Worm (Caenorhabditis elegans): Measurements from ENCODE around the gene Y22D7AL.4.

Y22D7AL.4 gene

DNA sequence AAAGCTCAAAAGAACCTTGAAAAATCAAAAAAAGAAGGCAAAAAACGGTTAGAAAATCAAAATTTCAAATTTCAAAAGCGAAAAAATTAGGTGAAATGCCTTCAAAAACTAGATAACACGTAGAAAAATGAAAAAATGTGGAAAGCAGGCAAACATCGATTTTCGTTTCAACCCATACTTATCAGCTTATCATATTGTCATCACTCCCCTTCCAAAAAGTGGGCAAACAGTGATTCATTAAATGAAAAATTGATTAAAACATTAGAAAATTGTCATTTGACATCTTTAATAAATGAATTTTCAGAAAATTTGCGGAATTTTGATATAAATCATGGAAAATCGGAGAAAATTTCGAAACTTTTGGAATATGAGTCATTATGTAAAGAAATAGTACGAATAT is 34.6 kb downstream of the Y22D7AL.4 start:
- TF ChIP-seq nhr-12 (tag; optimal IDR thresholded peaks at IDR 0.05) (no peak), cnd-1 (tag; optimal IDR thresholded peaks at IDR 0.05) (no peak), unc-39 (tag; optimal IDR thresholded peaks at IDR 0.05) (no peak), flh-1 (GFP tag; optimal IDR thresholded peaks at IDR 0.05) (no peak), bed-3 (GFP tag; optimal IDR thresholded peaks at IDR 0.05) (no peak), zip-8 (tag; optimal IDR thresholded peaks at IDR 0.05) (no peak)

DNA sequence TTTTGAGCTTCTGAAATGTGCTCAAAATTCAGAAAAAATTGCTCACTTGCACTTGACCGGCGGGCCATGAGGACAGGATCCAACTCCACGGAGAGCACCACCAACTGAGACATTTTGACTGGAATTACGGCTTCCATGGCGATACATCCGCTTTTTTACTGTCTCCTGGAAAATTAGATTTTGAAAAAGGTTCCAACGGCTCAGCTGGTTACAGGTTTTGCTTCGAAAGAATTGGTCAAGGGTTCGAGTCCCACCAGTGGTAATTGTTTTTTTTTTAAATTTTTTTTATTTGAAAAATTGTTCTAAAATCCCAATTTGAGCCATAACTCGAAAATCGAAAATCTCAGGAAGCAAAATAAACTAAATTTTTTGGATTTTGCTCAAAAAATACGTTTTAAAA is 36.0 kb downstream of the Y22D7AL.4 start:
- TF ChIP-seq M03D4.4 (tag; optimal IDR thresholded peaks at IDR 0.05) (no peak), mls-2 (tag; optimal IDR thresholded peaks at IDR 0.05) (no peak), unc-39 (tag; optimal IDR thresholded peaks at IDR 0.05) (no peak), zip-8 (tag; optimal IDR thresholded peaks at IDR 0.05) (no peak), ceh-43 (GFP tag; optimal IDR thresholded peaks at IDR 0.05) (no peak), flh-1 (GFP tag; optimal IDR thresholded peaks at IDR 0.05) (no peak), lin-13 (tag; optimal IDR thresholded peaks at IDR 0.05) (no peak), pha-4 (tag; optimal IDR thresholded peaks at IDR 0.05) (no peak)

DNA sequence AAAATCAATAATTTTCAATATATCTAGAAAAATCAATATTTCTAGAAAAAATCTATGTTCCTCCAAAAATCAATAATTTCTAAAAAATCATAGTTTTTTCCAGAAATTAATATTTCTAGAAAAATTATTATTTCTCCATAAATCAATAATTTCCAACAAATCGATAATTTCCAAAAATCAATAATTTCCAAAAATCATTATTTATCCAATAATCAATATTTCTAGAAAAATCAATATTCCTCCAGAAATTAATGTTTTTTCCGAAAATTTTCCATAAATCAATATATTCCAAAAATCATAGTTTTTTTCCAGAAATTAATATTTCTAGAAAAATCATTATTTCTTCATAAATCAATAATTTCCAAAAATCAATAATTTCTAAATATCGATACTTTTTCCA is 36.6 kb downstream of the Y22D7AL.4 start:
- TF ChIP-seq nhr-2 (tag; optimal IDR thresholded peaks at IDR 0.05), result no peak
- no peak for TF ChIP-seq lin-13 (tag; optimal IDR thresholded peaks at IDR 0.05)
- TF ChIP-seq ceh-43 (GFP tag; optimal IDR thresholded peaks at IDR 0.05), result no peak
- no peak for TF ChIP-seq zip-8 (tag; optimal IDR thresholded peaks at IDR 0.05)
- TF ChIP-seq nhr-12 (tag; optimal IDR thresholded peaks at IDR 0.05), result no peak
- no peak for TF ChIP-seq ceh-39 (tag; optimal IDR thresholded peaks at IDR 0.05)
- no peak for TF ChIP-seq unc-120 (tag; optimal IDR thresholded peaks at IDR 0.05; ENCODE audit: poor library complexity, severe bottlenecking)
- TF ChIP-seq drap-1 (GFP tag; optimal IDR thresholded peaks at IDR 0.05), result no peak
- no peak for TF ChIP-seq ztf-11 (tag; optimal IDR thresholded peaks at IDR 0.05)
- TF ChIP-seq hlh-1 (tag; optimal IDR thresholded peaks at IDR 0.05), result no peak
- TF ChIP-seq blmp-1 (tag; optimal IDR thresholded peaks at IDR 0.05), result no peak
- no peak for TF ChIP-seq cnd-1 (tag; optimal IDR thresholded peaks at IDR 0.05)
- no peak for TF ChIP-seq unc-62 (GFP tag; optimal IDR thresholded peaks at IDR 0.05)
- TF ChIP-seq lsy-2 (tag; optimal IDR thresholded peaks at IDR 0.05), result no peak
- no peak for TF ChIP-seq unc-39 (tag; optimal IDR thresholded peaks at IDR 0.05)
- no peak for TF ChIP-seq ceh-83 (GFP tag; optimal IDR thresholded peaks at IDR 0.05)
- no peak for TF ChIP-seq sptf-1 (tag; optimal IDR thresholded peaks at IDR 0.05)

DNA sequence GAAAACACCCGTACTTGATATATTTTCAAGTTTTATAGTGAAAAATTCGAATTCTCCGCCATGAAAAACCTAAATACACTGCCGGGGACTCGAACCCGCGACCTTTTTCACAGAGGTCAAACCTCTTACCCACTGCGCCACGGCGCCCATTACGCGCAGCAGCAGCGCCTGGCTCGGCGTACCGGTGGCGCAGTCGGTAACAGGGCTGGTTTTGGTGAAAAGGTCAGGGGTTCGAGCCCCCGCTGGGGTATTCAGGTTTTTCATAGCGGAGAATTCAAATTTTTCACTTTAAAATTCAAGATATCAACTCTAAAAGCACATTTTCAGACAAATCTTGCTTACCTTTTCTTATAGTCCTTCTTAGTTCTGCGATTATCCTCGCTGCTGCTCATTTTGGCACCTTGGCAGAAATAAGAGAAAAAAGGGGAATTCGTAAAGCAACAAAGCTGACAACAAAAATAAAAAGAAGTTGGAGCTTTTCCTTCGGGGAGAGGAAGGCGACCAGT is 38.4 kb downstream of the Y22D7AL.4 start, which contains the start of gene Y22D7AL.16:
Gene Y22D7AL.16, minus strand, starts transcription at position 456 of the 506 bp plus-strand sequence.
- no peak for TF ChIP-seq lsy-2 (tag; optimal IDR thresholded peaks at IDR 0.05)
- no peak for TF ChIP-seq drap-1 (GFP tag; optimal IDR thresholded peaks at IDR 0.05)
- TF ChIP-seq ceh-39 (tag; optimal IDR thresholded peaks at IDR 0.05), result no peak
- TF ChIP-seq snpc-4 (tag; optimal IDR thresholded peaks at IDR 0.05), result no peak
- TF ChIP-seq sptf-1 (tag; optimal IDR thresholded peaks at IDR 0.05), result no peak
- no peak for TF ChIP-seq mls-2 (tag; optimal IDR thresholded peaks at IDR 0.05)
- no peak for TF ChIP-seq nhr-12 (tag; optimal IDR thresholded peaks at IDR 0.05)
- no peak for TF ChIP-seq elt-1 (tag; optimal IDR thresholded peaks at IDR 0.05; ENCODE audit: borderline replicate concordance, insufficient read depth)
- TF ChIP-seq flh-1 (GFP tag; optimal IDR thresholded peaks at IDR 0.05), result no peak
- TF ChIP-seq nhr-237 (tag; optimal IDR thresholded peaks at IDR 0.05), result no peak
- no peak for TF ChIP-seq elt-3 (tag; optimal IDR thresholded peaks at IDR 0.05)
- no peak for TF ChIP-seq ceh-43 (GFP tag; optimal IDR thresholded peaks at IDR 0.05)

DNA sequence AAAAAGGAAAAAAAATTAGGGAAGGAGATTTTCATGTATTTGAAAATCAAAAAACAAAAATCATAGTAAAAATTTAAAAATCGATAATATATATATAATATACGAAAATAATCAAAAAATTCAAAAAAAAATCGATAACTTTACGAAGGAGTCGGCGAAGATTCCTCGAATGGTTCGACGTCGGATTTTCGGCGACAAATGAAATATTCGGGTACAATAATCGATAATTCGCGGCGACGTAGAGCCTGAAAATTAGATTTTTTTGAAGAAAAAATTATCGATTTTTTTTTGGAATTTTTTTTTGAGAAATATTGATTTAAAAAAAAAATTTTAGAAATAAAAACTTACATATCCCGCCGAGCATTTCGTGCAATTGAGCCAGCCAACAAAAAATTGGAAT is 38.9 kb downstream of the Y22D7AL.4 start:
- TF ChIP-seq elt-3 (tag; optimal IDR thresholded peaks at IDR 0.05) (no peak), sptf-1 (tag; optimal IDR thresholded peaks at IDR 0.05) (no peak), ztf-11 (tag; optimal IDR thresholded peaks at IDR 0.05) (no peak), zip-8 (tag; optimal IDR thresholded peaks at IDR 0.05) (no peak), unc-120 (tag; optimal IDR thresholded peaks at IDR 0.05; ENCODE audit: poor library complexity, severe bottlenecking) (no peak), unc-62 (GFP tag; optimal IDR thresholded peaks at IDR 0.05) (no peak), mab-5 (tag; optimal IDR thresholded peaks at IDR 0.05) (no peak), snpc-4 (tag; optimal IDR thresholded peaks at IDR 0.05) (no peak), flh-1 (GFP tag; optimal IDR thresholded peaks at IDR 0.05) (no peak), ham-2 (GFP tag; optimal IDR thresholded peaks at IDR 0.05) (no peak), nhr-2 (tag; optimal IDR thresholded peaks at IDR 0.05) (no peak), ceh-39 (tag; optimal IDR thresholded peaks at IDR 0.05) (no peak), unc-39 (tag; optimal IDR thresholded peaks at IDR 0.05) (no peak), drap-1 (GFP tag; optimal IDR thresholded peaks at IDR 0.05) (no peak), bed-3 (GFP tag; optimal IDR thresholded peaks at IDR 0.05) (no peak), ceh-83 (GFP tag; optimal IDR thresholded peaks at IDR 0.05) (no peak), mls-2 (tag; optimal IDR thresholded peaks at IDR 0.05) (no peak), tbx-8 (GFP tag; optimal IDR thresholded peaks at IDR 0.05) (no peak)

Measured in whole organism, mixed stage, embryonic.